Worm (Caenorhabditis elegans) whole organism, late embryonic: ENCODE data around the gene ZK686.1.

ENCODE experiments used
- F13H6.1 ChIP-seq: sonication (generic microtip); optimal IDR thresholded peaks from 2 replicates; lab custom pipeline; 2016; ENCODE audit warnings: missing genetic modification characterization, missing compliant biosample characterization
- K09A11.1 ChIP-seq: sonication (generic microtip); optimal IDR thresholded peaks from 2 replicates; lab custom pipeline; 2017; ENCODE audit warnings: antibody characterized with exemption, mild to moderate bottlenecking, missing genetic modification characterization, missing compliant biosample characterization; ENCODE audit not compliant: insufficient read depth
- ahr-1 ChIP-seq: sonication (generic microtip); optimal IDR thresholded peaks from 2 replicates; lab custom pipeline; 2016; ENCODE audit warnings: missing genetic modification characterization, missing compliant biosample characterization
- ceh-9 ChIP-seq: sonication (generic microtip); optimal IDR thresholded peaks from 2 replicates; lab custom pipeline; 2016; ENCODE audit warnings: mild to moderate bottlenecking, missing genetic modification characterization, inconsistent platforms, missing compliant biosample characterization
- dmd-4 ChIP-seq: sonication (generic microtip); optimal IDR thresholded peaks from 2 replicates; lab custom pipeline; 2016; ENCODE audit warnings: borderline replicate concordance, missing genetic modification characterization, missing compliant biosample characterization
- elt-2 ChIP-seq: sonication (generic microtip); optimal IDR thresholded peaks from 2 replicates; lab custom pipeline; 2016; ENCODE audit warnings: missing genetic modification reagents, missing genetic modification characterization, missing compliant biosample characterization
- eyg-1 ChIP-seq: sonication (generic microtip); optimal IDR thresholded peaks from 2 replicates; lab custom pipeline; 2016; ENCODE audit warnings: missing genotype, missing genetic modification characterization, missing compliant biosample characterization
- nhr-11 ChIP-seq: fragments of 150-350 bp; optimal IDR thresholded peaks from 2 replicates; lab custom pipeline; 2014; ENCODE audit warnings: missing biosample characterization, missing genetic modification characterization
- pha-2 ChIP-seq: sonication (generic microtip); optimal IDR thresholded peaks from 2 replicates; lab custom pipeline; 2017; ENCODE audit warnings: mild to moderate bottlenecking, missing genetic modification characterization, missing compliant biosample characterization
- pha-4 ChIP-seq: fragments of 150-350 bp; optimal IDR thresholded peaks from 2 replicates; lab custom pipeline; 2018; ENCODE audit warnings: missing biosample characterization, missing genetic modification reagents, missing genetic modification characterization
- pqm-1 ChIP-seq: sonication (generic microtip); optimal IDR thresholded peaks from 2 replicates; lab custom pipeline; 2016; ENCODE audit warnings: missing genetic modification characterization, missing compliant biosample characterization
- pros-1 ChIP-seq: fragments of 150-350 bp; optimal IDR thresholded peaks from 2 replicates; lab custom pipeline; 2014; ENCODE audit warnings: missing biosample characterization, missing genetic modification reagents, missing genetic modification characterization
- rnt-1 ChIP-seq: sonication (generic microtip); optimal IDR thresholded peaks from 2 replicates; lab custom pipeline; 2016; ENCODE audit warnings: missing genetic modification characterization, missing compliant biosample characterization
- sox-4 ChIP-seq: sonication (generic microtip); optimal IDR thresholded peaks from 2 replicates; lab custom pipeline; 2017; ENCODE audit warnings: mild to moderate bottlenecking, missing genetic modification characterization, inconsistent platforms, missing compliant biosample characterization

- no peak for TF ChIP-seq elt-2
- no peak for TF ChIP-seq rnt-1 (tag; lab: Kevin White, UChicago)
- no peak for TF ChIP-seq ahr-1 (tag; lab: Kevin White, UChicago)
- TF ChIP-seq dmd-4 (tag; lab: Kevin White, UChicago) = no peak
- TF ChIP-seq eyg-1 = no peak
- TF ChIP-seq nhr-11 (tag; lab: Kevin White, UChicago) = no peak
- TF ChIP-seq K09A11.1 (tag; lab: Kevin White, UChicago) = no peak
- TF ChIP-seq sox-4 = no peak
- TF ChIP-seq F13H6.1 (tag; lab: Kevin White, UChicago) = no peak
- TF ChIP-seq pha-4 (tag; lab: Kevin White, UChicago) = no peak
- TF ChIP-seq pqm-1 (tag; lab: Kevin White, UChicago) = no peak
- no peak for TF ChIP-seq ceh-9
- TF ChIP-seq pha-2 (tag; lab: Kevin White, UChicago) = no peak
- TF ChIP-seq pros-1 (tag; lab: Kevin White, UChicago) = no peak
These were observed 36.1 kb downstream of the ZK686.1 start for ce11 chrIII:7809033-7809432.
